Worm (Caenorhabditis elegans): Measurements from ENCODE around the gene farl-11.

DNA sequence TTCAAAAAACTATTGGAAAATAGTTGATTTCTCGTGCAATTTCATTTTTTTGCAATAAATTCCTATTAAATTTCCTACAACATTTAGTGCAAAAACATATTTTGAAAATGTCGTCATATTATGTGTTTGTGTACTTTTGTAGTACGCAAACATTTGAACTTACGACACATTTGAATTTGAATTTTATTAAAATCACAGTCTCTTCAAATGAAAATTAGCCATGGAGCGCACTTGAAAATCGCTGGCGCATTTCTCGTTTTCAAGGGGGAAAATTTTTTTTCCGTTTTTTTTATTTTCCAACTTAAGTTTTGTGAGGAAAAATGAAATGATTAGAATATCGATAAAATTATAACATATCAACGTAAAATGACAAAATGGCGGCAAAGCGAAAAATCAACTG is 42.7 kb upstream of the farl-11 start:
- TF ChIP-seq unc-62 (GFP tag; optimal IDR thresholded peaks at IDR 0.05) (no peak), pha-4 (tag; optimal IDR thresholded peaks at IDR 0.05) (no peak), sptf-1 (tag; optimal IDR thresholded peaks at IDR 0.05) (no peak), ztf-11 (tag; optimal IDR thresholded peaks at IDR 0.05) (no peak), mls-2 (tag; optimal IDR thresholded peaks at IDR 0.05) (no peak), M03D4.4 (tag; optimal IDR thresholded peaks at IDR 0.05) (no peak), nhr-12 (tag; optimal IDR thresholded peaks at IDR 0.05) (no peak), elt-3 (tag; optimal IDR thresholded peaks at IDR 0.05) (no peak)
